Fruit fly (Drosophila melanogaster) whole organism, adult: Measurements from ENCODE around the gene wrd.

Source experiments
- CG11617 ChIP-seq: fragments of 200-800 bp; sonication (Bioruptor generic); optimal IDR thresholded peaks from 2 replicates; lab custom pipeline; 2017; ENCODE audit warnings: mild to moderate bottlenecking, missing biosample characterization, missing genetic modification reagents, missing genetic modification characterization
- CG12768 ChIP-seq: fragments of 200-800 bp; sonication (Bioruptor generic); optimal IDR thresholded peaks from 2 replicates; lab custom pipeline; 2017; ENCODE audit warnings: missing biosample characterization, missing genetic modification characterization, mild to moderate bottlenecking, moderate library complexity, missing genetic modification reagents
- CG14711 ChIP-seq: fragments of 200-800 bp; sonication (Bioruptor generic); optimal IDR thresholded peaks from 2 replicates; lab custom pipeline; 2018; ENCODE audit warnings: missing biosample characterization, mild to moderate bottlenecking, missing genetic modification characterization, moderate library complexity
- CG1620 ChIP-seq: fragments of 200-800 bp; sonication (Bioruptor generic); optimal IDR thresholded peaks from 2 replicates; lab custom pipeline; 2016; ENCODE audit warnings: missing biosample characterization, missing genetic modification characterization
- CG33017 ChIP-seq: fragments of 200-800 bp; sonication (Bioruptor generic); optimal IDR thresholded peaks from 2 replicates; lab custom pipeline; 2018; ENCODE audit warnings: missing biosample characterization, mild to moderate bottlenecking, missing genetic modification characterization, moderate library complexity
- CG5204 ChIP-seq: fragments of 200-800 bp; sonication (Bioruptor generic); optimal IDR thresholded peaks from 2 replicates; lab custom pipeline; 2016; ENCODE audit warnings: missing biosample characterization, missing genetic modification characterization
- CG7045 ChIP-seq: fragments of 200-800 bp; sonication (Bioruptor generic); optimal IDR thresholded peaks from 2 replicates; lab custom pipeline; 2017; ENCODE audit warnings: missing biosample characterization, mild to moderate bottlenecking, missing genetic modification characterization
- CG7101 ChIP-seq: fragments of 200-800 bp; sonication (Bioruptor generic); optimal IDR thresholded peaks from 2 replicates; lab custom pipeline; 2018; ENCODE audit warnings: missing biosample characterization, mild to moderate bottlenecking, missing genetic modification characterization, moderate library complexity
- Clk ChIP-seq: fragments of 200-800 bp; sonication (Bioruptor generic); optimal IDR thresholded peaks from 2 replicates; lab custom pipeline; 2017; ENCODE audit warnings: missing biosample characterization, missing genetic modification characterization
- Crg-1 ChIP-seq: fragments of 200-800 bp; sonication (Bioruptor generic); optimal IDR thresholded peaks from 2 replicates; lab custom pipeline; 2016; ENCODE audit warnings: missing biosample characterization, missing genetic modification characterization
- Hr96 ChIP-seq: fragments of 200-800 bp; sonication (Bioruptor generic); optimal IDR thresholded peaks from 2 replicates; lab custom pipeline; 2016; ENCODE audit warnings: missing biosample characterization, missing genetic modification characterization
- Mnt ChIP-seq: fragments of 200-800 bp; sonication (Bioruptor generic); optimal IDR thresholded peaks from 2 replicates; lab custom pipeline; 2016; ENCODE audit warnings: missing biosample characterization, mild to moderate bottlenecking, missing genetic modification characterization
- bab1 ChIP-seq: fragments of 200-800 bp; sonication (Bioruptor generic); optimal IDR thresholded peaks from 3 replicates; lab custom pipeline; 2019; ENCODE audit warnings: missing biosample characterization, mild to moderate bottlenecking, missing genetic modification characterization, moderate library complexity
- cic ChIP-seq: fragments of 200-800 bp; sonication (Bioruptor generic); optimal IDR thresholded peaks from 2 replicates; lab custom pipeline; 2017; ENCODE audit warnings: missing biosample characterization, mild to moderate bottlenecking, missing genetic modification characterization, moderate library complexity
- cnc ChIP-seq, 2 experiments: fragments of >200 bp; optimal IDR thresholded peaks; 2 replicates each; lab custom pipeline; 2017
- kay ChIP-seq: fragments of 200-800 bp; sonication (Bioruptor generic); peaks from one replicate; lab custom pipeline; 2016; ENCODE audit warnings: missing biosample characterization, missing genetic modification characterization, borderline replicate concordance
- ovo ChIP-seq: fragments of 200-800 bp; sonication (Bioruptor generic); optimal IDR thresholded peaks from 2 replicates; lab custom pipeline; 2016; ENCODE audit warnings: missing biosample characterization, missing genetic modification characterization
- pad ChIP-seq: fragments of 200-800 bp; sonication (Bioruptor generic); optimal IDR thresholded peaks from 3 replicates; lab custom pipeline; 2017; ENCODE audit warnings: missing biosample characterization, missing genetic modification characterization, mild to moderate bottlenecking, moderate library complexity, missing genetic modification reagents
- tj ChIP-seq: fragments of 200-800 bp; sonication (Bioruptor generic); optimal IDR thresholded peaks from 3 replicates; lab custom pipeline; 2017; ENCODE audit warnings: missing biosample characterization, mild to moderate bottlenecking, missing genetic modification characterization, moderate library complexity
- toe ChIP-seq: fragments of 200-800 bp; sonication (Bioruptor generic); optimal IDR thresholded peaks from 2 replicates; lab custom pipeline; 2016; ENCODE audit warnings: missing biosample characterization, missing genetic modification characterization

wrd gene

dm6 chr3R:18166261-18166720 is 1.3 kb upstream of the wrd start:
- TF ChIP-seq CG11617 (GFP tag; lab: Kevin White, UChicago), result no peak
- peak; percentile 25 for TF ChIP-seq tj (GFP tag; lab: Kevin White, UChicago)
- TF ChIP-seq toe (GFP tag; lab: Kevin White, UChicago), result no peak
- no peak for TF ChIP-seq pad (GFP tag; lab: Kevin White, UChicago)
- TF ChIP-seq CG1620 (GFP tag; lab: Kevin White, UChicago), result no peak
- no peak for TF ChIP-seq CG7101 (tag; lab: Kevin White, UChicago)
- peak; percentile 11 for TF ChIP-seq CG33017 (tag; lab: Kevin White, UChicago)
- TF ChIP-seq bab1, result no peak
- TF ChIP-seq Crg-1 (GFP tag; lab: Kevin White, UChicago), result no peak
- no peak for TF ChIP-seq kay (GFP tag; lab: Kevin White, UChicago)
- TF ChIP-seq Mnt, result peak; percentile 43
- TF ChIP-seq cnc (optimal IDR thresholded peaks at IDR 0.05; lab: Kevin White, UChicago), result no peak
- TF ChIP-seq CG7045 (GFP tag; lab: Kevin White, UChicago), result no peak
- TF ChIP-seq CG14711 (tag; lab: Kevin White, UChicago), result no peak
- no peak for TF ChIP-seq Clk (GFP tag; lab: Kevin White, UChicago)
- TF ChIP-seq cic, result no peak
- no peak for TF ChIP-seq ovo (GFP tag; lab: Kevin White, UChicago)
- TF ChIP-seq CG12768 (GFP tag; lab: Kevin White, UChicago), result no peak
- TF ChIP-seq Hr96 (GFP tag; lab: Kevin White, UChicago), result no peak
- TF ChIP-seq CG5204 (GFP tag; lab: Kevin White, UChicago), result no peak

dm6 chr3R:18167173-18167415 is 463 bp upstream of the wrd start, which contains the start of the genes CG7215 and Prx5:
TSS of gene CG7215 (minus strand) at chr3R:18167273.
TSS of gene Prx5 (minus strand) at chr3R:18167273.
- TF ChIP-seq CG12768 (GFP tag; lab: Kevin White, UChicago), result no peak
- TF ChIP-seq cnc (optimal IDR thresholded peaks at IDR 0.05; lab: Kevin White, UChicago), result no peak
- TF ChIP-seq tj (GFP tag; lab: Kevin White, UChicago), result no peak
- no peak for TF ChIP-seq CG14711 (tag; lab: Kevin White, UChicago)
- TF ChIP-seq CG1620 (GFP tag; lab: Kevin White, UChicago), result no peak
- TF ChIP-seq Hr96 (GFP tag; lab: Kevin White, UChicago), result no peak
- TF ChIP-seq toe (GFP tag; lab: Kevin White, UChicago), result no peak
- no peak for TF ChIP-seq CG7045 (GFP tag; lab: Kevin White, UChicago)
- no peak for TF ChIP-seq bab1
- no peak for TF ChIP-seq pad (GFP tag; lab: Kevin White, UChicago)
- no peak for TF ChIP-seq CG7101 (tag; lab: Kevin White, UChicago)
- TF ChIP-seq Mnt, result no peak
- no peak for TF ChIP-seq CG11617 (GFP tag; lab: Kevin White, UChicago)
- TF ChIP-seq Clk (GFP tag; lab: Kevin White, UChicago), result no peak
- TF ChIP-seq cic, result no peak

- no peak for TF ChIP-seq Hr96 (GFP tag; lab: Kevin White, UChicago)
- peak; percentile 66 for TF ChIP-seq Clk (GFP tag; lab: Kevin White, UChicago)
- peak; percentile 73 for TF ChIP-seq CG7101 (tag; lab: Kevin White, UChicago)
- peak; percentile 17 for TF ChIP-seq pad (GFP tag; lab: Kevin White, UChicago)
- peak; percentile 25 for TF ChIP-seq CG33017 (tag; lab: Kevin White, UChicago)
- peak; percentile 22 for TF ChIP-seq cic
- peak; percentile 89 for TF ChIP-seq CG14711 (tag; lab: Kevin White, UChicago)
- TF ChIP-seq CG1620 (GFP tag; lab: Kevin White, UChicago), result no peak
- TF ChIP-seq ovo (GFP tag; lab: Kevin White, UChicago), result no peak
- TF ChIP-seq CG5204 (GFP tag; lab: Kevin White, UChicago), result no peak
- TF ChIP-seq bab1, result peak; percentile 37
- no peak for TF ChIP-seq Crg-1 (GFP tag; lab: Kevin White, UChicago)
- peak; percentile 65 for TF ChIP-seq CG7045 (GFP tag; lab: Kevin White, UChicago)
- TF ChIP-seq CG12768 (GFP tag; lab: Kevin White, UChicago), result peak; percentile 82
- peak; percentile 13 for TF ChIP-seq CG11617 (GFP tag; lab: Kevin White, UChicago)
- TF ChIP-seq tj (GFP tag; lab: Kevin White, UChicago), result no peak
- TF ChIP-seq kay (GFP tag; lab: Kevin White, UChicago), result no peak
- no peak for TF ChIP-seq Mnt
- no peak for TF ChIP-seq cnc (optimal IDR thresholded peaks at IDR 0.05; lab: Kevin White, UChicago)
- peak; percentile 37 for TF ChIP-seq toe (GFP tag; lab: Kevin White, UChicago)
These were observed 841 bp downstream of the wrd start for dm6 chr3R:18168398-18168797.

- TF ChIP-seq bab1, result no peak
- no peak for TF ChIP-seq CG5204 (GFP tag; lab: Kevin White, UChicago)
- no peak for TF ChIP-seq Clk (GFP tag; lab: Kevin White, UChicago)
- peak; percentile 6 for TF ChIP-seq Hr96 (GFP tag; lab: Kevin White, UChicago)
- no peak for TF ChIP-seq kay (GFP tag; lab: Kevin White, UChicago)
- no peak for TF ChIP-seq CG1620 (GFP tag; lab: Kevin White, UChicago)
- TF ChIP-seq Crg-1 (GFP tag; lab: Kevin White, UChicago), result no peak
- peak; percentile 54 for TF ChIP-seq CG7045 (GFP tag; lab: Kevin White, UChicago)
- TF ChIP-seq cnc (optimal IDR thresholded peaks at IDR 0.05; lab: Kevin White, UChicago), result no peak
- TF ChIP-seq CG7101 (tag; lab: Kevin White, UChicago), result no peak
- peak; percentile 61 for TF ChIP-seq CG12768 (GFP tag; lab: Kevin White, UChicago)
- TF ChIP-seq CG14711 (tag; lab: Kevin White, UChicago), result no peak
- TF ChIP-seq ovo (GFP tag; lab: Kevin White, UChicago), result peak; percentile 47
- no peak for TF ChIP-seq toe (GFP tag; lab: Kevin White, UChicago)
- peak; percentile 47 for TF ChIP-seq cic
- TF ChIP-seq tj (GFP tag; lab: Kevin White, UChicago), result no peak
- TF ChIP-seq CG33017 (tag; lab: Kevin White, UChicago), result peak; percentile 42
- no peak for TF ChIP-seq pad (GFP tag; lab: Kevin White, UChicago)
- no peak for TF ChIP-seq CG11617 (GFP tag; lab: Kevin White, UChicago)
- no peak for TF ChIP-seq Mnt
These were observed 1.4 kb downstream of the wrd start for dm6 chr3R:18168929-18169350.

DNA sequence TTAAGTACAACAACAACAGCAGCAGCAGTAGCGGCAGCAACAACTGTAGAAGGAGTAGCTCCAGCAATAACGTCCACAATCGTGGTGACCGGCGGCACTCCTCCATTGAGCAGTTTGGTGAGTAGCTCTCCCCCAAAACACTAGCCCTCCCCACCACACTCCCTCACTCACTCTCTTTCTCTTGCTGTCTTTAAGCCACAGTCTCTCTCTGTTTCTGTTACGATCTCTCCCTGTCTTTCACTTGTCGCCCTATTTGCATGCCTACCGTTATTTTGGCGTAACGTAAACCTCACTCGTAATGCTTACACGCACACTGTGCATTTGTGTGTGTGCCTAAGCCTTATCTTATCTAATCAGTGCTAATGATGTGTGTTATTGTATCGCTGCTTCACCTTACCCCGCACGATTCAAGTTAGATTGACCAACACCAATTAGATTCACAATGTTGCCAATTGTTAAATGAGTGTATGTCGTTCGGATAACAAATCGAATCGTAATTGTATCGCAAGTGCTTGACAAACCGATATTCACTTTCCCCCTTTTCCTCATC is 2.5 kb downstream of the wrd start:
- TF ChIP-seq cic, result peak; percentile 42
- peak; percentile 86 for TF ChIP-seq ovo (GFP tag; lab: Kevin White, UChicago)
- peak; percentile 27 for TF ChIP-seq Mnt
- no peak for TF ChIP-seq cnc (optimal IDR thresholded peaks at IDR 0.05; lab: Kevin White, UChicago)
- TF ChIP-seq CG7101 (tag; lab: Kevin White, UChicago), result peak; percentile 14
- no peak for TF ChIP-seq CG1620 (GFP tag; lab: Kevin White, UChicago)
- peak; percentile 97 for TF ChIP-seq pad (GFP tag; lab: Kevin White, UChicago)
- peak; percentile 32 for TF ChIP-seq CG14711 (tag; lab: Kevin White, UChicago)
- no peak for TF ChIP-seq CG7045 (GFP tag; lab: Kevin White, UChicago)
- no peak for TF ChIP-seq Clk (GFP tag; lab: Kevin White, UChicago)
- TF ChIP-seq CG5204 (GFP tag; lab: Kevin White, UChicago), result no peak
- peak; percentile 2 for TF ChIP-seq CG11617 (GFP tag; lab: Kevin White, UChicago)
